Fruit fly (Drosophila melanogaster) whole organism, embryonic: Measurements from ENCODE around the gene sni.

Experiments
- Ada2b ChIP-seq: fragments of 200-800 bp; sonication (Bioruptor generic); IDR thresholded peaks from 2 replicates; pipeline ENCODE4 v1.3.6; 2022; ENCODE audit warnings: missing biosample characterization, missing genetic modification characterization
- CG10979 ChIP-seq: fragments of 200-800 bp; sonication (Bioruptor generic); optimal IDR thresholded peaks from 2 replicates; lab custom pipeline; 2018; ENCODE audit warnings: missing biosample characterization, mild to moderate bottlenecking, missing genetic modification characterization, moderate library complexity
- CG12391 ChIP-seq: fragments of 200-800 bp; sonication (Bioruptor generic); optimal IDR thresholded peaks from 3 replicates; lab custom pipeline; 2018; ENCODE audit warnings: missing biosample characterization, mild to moderate bottlenecking, missing genetic modification characterization, moderate library complexity
- CG13894 ChIP-seq: fragments of 200-800 bp; sonication (Bioruptor generic); optimal IDR thresholded peaks from 3 replicates; lab custom pipeline; 2018; ENCODE audit warnings: missing biosample characterization, mild to moderate bottlenecking, missing genetic modification characterization, moderate library complexity
- CG14667 ChIP-seq: fragments of 200-800 bp; sonication (Bioruptor generic); IDR thresholded peaks from 2 replicates; pipeline ENCODE4 v1.3.6; 2022; ENCODE audit warnings: missing biosample characterization, missing genetic modification characterization
- CG15514 ChIP-seq: fragments of 200-800 bp; sonication (Bioruptor generic); optimal IDR thresholded peaks from 3 replicates; lab custom pipeline; 2017; ENCODE audit warnings: missing biosample characterization, missing genetic modification characterization, mild to moderate bottlenecking, moderate library complexity, missing genetic modification reagents
- CG16779 ChIP-seq: fragments of 200-800 bp; sonication (Bioruptor generic); IDR thresholded peaks from 2 replicates; pipeline ENCODE4 v1.3.6; 2022; ENCODE audit warnings: missing biosample characterization, missing genetic modification characterization
- CG17385 ChIP-seq: fragments of 200-800 bp; sonication (Bioruptor generic); optimal IDR thresholded peaks from 3 replicates; lab custom pipeline; 2018; ENCODE audit warnings: missing biosample characterization, mild to moderate bottlenecking, missing genetic modification characterization
- CG17612 ChIP-seq: fragments of 200-800 bp; sonication (Bioruptor generic); IDR thresholded peaks from 2 replicates; pipeline ENCODE4 v1.3.6; 2022; ENCODE audit warnings: missing biosample characterization, missing genetic modification characterization
- CG18599 ChIP-seq: fragments of 200-800 bp; sonication (Bioruptor generic); optimal IDR thresholded peaks from 3 replicates; lab custom pipeline; 2017; ENCODE audit warnings: missing biosample characterization, missing genetic modification characterization, mild to moderate bottlenecking, moderate library complexity, missing genetic modification reagents
- CG2712 ChIP-seq: fragments of 200-800 bp; optimal IDR thresholded peaks from 3 replicates; lab custom pipeline; 2019; ENCODE audit warnings: missing biosample characterization, mild to moderate bottlenecking, missing genetic modification characterization, moderate library complexity
- CG2875 ChIP-seq: fragments of 200-800 bp; sonication (Bioruptor generic); optimal IDR thresholded peaks from 2 replicates; lab custom pipeline; 2017; ENCODE audit warnings: missing biosample characterization, mild to moderate bottlenecking, missing genetic modification characterization, missing genetic modification reagents
- CG30403 ChIP-seq: fragments of 200-800 bp; sonication (Bioruptor generic); optimal IDR thresholded peaks from 3 replicates; lab custom pipeline; 2016; ENCODE audit warnings: missing biosample characterization, missing genetic modification characterization
- CG3065 ChIP-seq: fragments of 200-800 bp; sonication (Bioruptor generic); optimal IDR thresholded peaks from 2 replicates; lab custom pipeline; 2016; ENCODE audit warnings: missing biosample characterization, missing genetic modification characterization
- CG33213 ChIP-seq: fragments of 200-800 bp; sonication (Bioruptor generic); optimal IDR thresholded peaks from 3 replicates; lab custom pipeline; 2016; ENCODE audit warnings: missing biosample characterization, missing genetic modification characterization
- CG34224 ChIP-seq: fragments of 200-800 bp; sonication (Bioruptor generic); IDR thresholded peaks from 3 replicates; pipeline ENCODE4 v1.3.6; 2022; ENCODE audit warnings: missing biosample characterization, missing genetic modification characterization; ENCODE audit not compliant: partially characterized antibody
- CG7839 ChIP-seq: fragments of 200-800 bp; sonication (Bioruptor generic); optimal IDR thresholded peaks from 3 replicates; lab custom pipeline; 2018; ENCODE audit warnings: missing biosample characterization, mild to moderate bottlenecking, missing genetic modification characterization, moderate library complexity
- CG8765 ChIP-seq: fragments of 200-800 bp; sonication (Bioruptor generic); IDR thresholded peaks from 2 replicates; pipeline ENCODE4 v1.3.6; 2022; ENCODE audit warnings: missing biosample characterization, missing genetic modification characterization
- CTCF ChIP-seq: fragments of 200-800 bp; sonication (Bioruptor generic); optimal IDR thresholded peaks from 2 replicates; lab custom pipeline; 2017; ENCODE audit warnings: missing biosample characterization, mild to moderate bottlenecking, missing genetic modification characterization, moderate library complexity
- Dip3 ChIP-seq: fragments of 200-800 bp; sonication (Bioruptor generic); optimal IDR thresholded peaks from 3 replicates; lab custom pipeline; 2016; ENCODE audit warnings: missing biosample characterization, missing genetic modification characterization
- Dp ChIP-seq: fragments of 200-800 bp; sonication (Bioruptor generic); optimal IDR thresholded peaks from 2 replicates; lab custom pipeline; 2018; ENCODE audit warnings: missing biosample characterization, mild to moderate bottlenecking, missing genetic modification characterization, moderate library complexity
- Drgx ChIP-seq: fragments of 200-800 bp; sonication (Bioruptor generic); IDR thresholded peaks from 2 replicates; pipeline ENCODE4 v1.3.6; 2022; ENCODE audit warnings: missing biosample characterization, missing genetic modification characterization
- Ets65A ChIP-seq: fragments of 200-800 bp; sonication (Bioruptor generic); peaks from one replicate; lab custom pipeline; 2016; ENCODE audit warnings: missing biosample characterization, missing genetic modification characterization
- Fer2 ChIP-seq: fragments of 200-800 bp; sonication (Bioruptor generic); optimal IDR thresholded peaks from 2 replicates; lab custom pipeline; 2018; ENCODE audit warnings: missing biosample characterization, mild to moderate bottlenecking, missing genetic modification characterization, moderate library complexity
- HLH54F ChIP-seq: fragments of 200-800 bp; sonication (Bioruptor generic); optimal IDR thresholded peaks from 3 replicates; lab custom pipeline; 2016; ENCODE audit warnings: missing biosample characterization, missing genetic modification characterization
- Hmr ChIP-seq: fragments of 200-800 bp; sonication (Bioruptor generic); optimal IDR thresholded peaks from 3 replicates; lab custom pipeline; 2017; ENCODE audit warnings: mild to moderate bottlenecking, missing biosample characterization, missing genetic modification reagents, missing genetic modification characterization
- Optix ChIP-seq: fragments of 200-800 bp; sonication (Bioruptor generic); IDR thresholded peaks from 3 replicates; pipeline ENCODE4 v1.3.6; 2022; ENCODE audit warnings: missing biosample characterization, missing genetic modification characterization
- Ptx1 ChIP-seq: fragments of 200-800 bp; sonication (Bioruptor generic); IDR thresholded peaks from 2 replicates; pipeline ENCODE4 v1.3.6; 2022; ENCODE audit warnings: missing biosample characterization, missing genetic modification characterization
- Scr ChIP-seq: fragments of 200-800 bp; sonication (Bioruptor generic); IDR thresholded peaks from 2 replicates; pipeline ENCODE4 v1.3.6; 2022; ENCODE audit warnings: missing biosample characterization, missing genetic modification characterization; ENCODE audit not compliant: partially characterized antibody
- Side ChIP-seq: fragments of 200-800 bp; sonication (Bioruptor generic); optimal IDR thresholded peaks from 2 replicates; lab custom pipeline; 2016; ENCODE audit warnings: missing biosample characterization, missing genetic modification characterization
- Ssrp ChIP-seq: fragments of 200-800 bp; sonication (Bioruptor generic); optimal IDR thresholded peaks from 2 replicates; lab custom pipeline; 2018; ENCODE audit warnings: missing biosample characterization, mild to moderate bottlenecking, missing genetic modification characterization, moderate library complexity
- az2 ChIP-seq: fragments of 200-800 bp; sonication (Bioruptor generic); optimal IDR thresholded peaks from 3 replicates; lab custom pipeline; 2016; ENCODE audit warnings: missing biosample characterization, missing genetic modification characterization
- bsh ChIP-seq, 2 experiments: fragments of 200-800 bp; sonication (Bioruptor generic); optimal IDR thresholded peaks; 2 replicates each; lab custom pipeline; 2017 to 2018; ENCODE audit warnings: mild to moderate bottlenecking in 2 of 2, missing biosample characterization in 2 of 2, missing genetic modification characterization in 2 of 2, moderate library complexity in 1 of 2
- corto ChIP-seq: fragments of 200-800 bp; sonication (Bioruptor generic); optimal IDR thresholded peaks from 2 replicates; lab custom pipeline; 2016; ENCODE audit warnings: missing biosample characterization, mild to moderate bottlenecking, missing genetic modification characterization, moderate library complexity
- dpn ChIP-seq, 2 experiments: fragments of 200-800 bp; sonication (Bioruptor generic); optimal IDR thresholded peaks; 3 replicates each; lab custom pipeline; 2016; ENCODE audit warnings: missing biosample characterization in 2 of 2, missing genetic modification characterization in 2 of 2
- exex ChIP-seq: fragments of 200-800 bp; sonication (Bioruptor generic); optimal IDR thresholded peaks from 4 replicates; lab custom pipeline; 2018; ENCODE audit warnings: missing biosample characterization, mild to moderate bottlenecking, missing genetic modification characterization, moderate library complexity
- gro ChIP-seq: fragments of 200-800 bp; sonication (Bioruptor generic); optimal IDR thresholded peaks from 2 replicates; lab custom pipeline; 2016; ENCODE audit warnings: missing biosample characterization, missing genetic modification characterization
- hbn ChIP-seq: fragments of 200-800 bp; sonication (Bioruptor generic); IDR thresholded peaks from 2 replicates; pipeline ENCODE4 v1.3.6; 2022; ENCODE audit warnings: missing biosample characterization, missing genetic modification characterization; ENCODE audit not compliant: partially characterized antibody
- hkb ChIP-seq, 2 experiments: fragments of 200-800 bp in 1 of 2; fragments of >200 bp in 1 of 2; sonication (Bioruptor generic) in 1 of 2; IDR thresholded peaks in 1 of 2; optimal IDR thresholded peaks in 1 of 2; 2 replicates each; pipeline versions ENCODE4 v1.3.6 to Lab custom; 2017 to 2022; ENCODE audit warnings: missing biosample characterization in 1 of 2, missing genetic modification characterization in 1 of 2
- lbe ChIP-seq: fragments of 200-800 bp; sonication (Bioruptor generic); optimal IDR thresholded peaks from 2 replicates; lab custom pipeline; 2016; ENCODE audit warnings: missing biosample characterization, mild to moderate bottlenecking, missing genetic modification characterization
- lmd ChIP-seq: fragments of 200-800 bp; sonication (Bioruptor generic); IDR thresholded peaks from 2 replicates; pipeline ENCODE4 v1.3.6; 2022; ENCODE audit warnings: missing biosample characterization, missing genetic modification characterization
- lola ChIP-seq, 3 experiments: fragments of >200 bp in 2 of 3; fragments of 200-800 bp in 1 of 3; sonication (Bioruptor generic) in 1 of 3; optimal IDR thresholded peaks; 2 replicates each; lab custom pipeline; 2017 to 2019; ENCODE audit warnings: missing biosample characterization in 3 of 3, missing genetic modification characterization in 3 of 3, mild to moderate bottlenecking in 1 of 3, moderate library complexity in 1 of 3
- mam ChIP-seq: fragments of 200-800 bp; sonication (Bioruptor generic); optimal IDR thresholded peaks from 3 replicates; lab custom pipeline; 2016; ENCODE audit warnings: missing biosample characterization, missing genetic modification characterization
- run ChIP-seq: fragments of 200-800 bp; sonication (Bioruptor generic); optimal IDR thresholded peaks from 3 replicates; lab custom pipeline; 2018; ENCODE audit warnings: missing biosample characterization, mild to moderate bottlenecking, missing genetic modification characterization
- shn ChIP-seq: fragments of 200-800 bp; sonication (Bioruptor generic); optimal IDR thresholded peaks from 3 replicates; lab custom pipeline; 2016; ENCODE audit warnings: missing biosample characterization, missing genetic modification characterization
- sug ChIP-seq: fragments of 200-800 bp; optimal IDR thresholded peaks from 2 replicates; lab custom pipeline; 2019; ENCODE audit warnings: missing biosample characterization, mild to moderate bottlenecking, missing genetic modification characterization, moderate library complexity
- unpg ChIP-seq: fragments of 200-800 bp; sonication (Bioruptor generic); optimal IDR thresholded peaks from 3 replicates; lab custom pipeline; 2018; ENCODE audit warnings: missing biosample characterization, mild to moderate bottlenecking, missing genetic modification characterization, moderate library complexity

The sni gene

DNA sequence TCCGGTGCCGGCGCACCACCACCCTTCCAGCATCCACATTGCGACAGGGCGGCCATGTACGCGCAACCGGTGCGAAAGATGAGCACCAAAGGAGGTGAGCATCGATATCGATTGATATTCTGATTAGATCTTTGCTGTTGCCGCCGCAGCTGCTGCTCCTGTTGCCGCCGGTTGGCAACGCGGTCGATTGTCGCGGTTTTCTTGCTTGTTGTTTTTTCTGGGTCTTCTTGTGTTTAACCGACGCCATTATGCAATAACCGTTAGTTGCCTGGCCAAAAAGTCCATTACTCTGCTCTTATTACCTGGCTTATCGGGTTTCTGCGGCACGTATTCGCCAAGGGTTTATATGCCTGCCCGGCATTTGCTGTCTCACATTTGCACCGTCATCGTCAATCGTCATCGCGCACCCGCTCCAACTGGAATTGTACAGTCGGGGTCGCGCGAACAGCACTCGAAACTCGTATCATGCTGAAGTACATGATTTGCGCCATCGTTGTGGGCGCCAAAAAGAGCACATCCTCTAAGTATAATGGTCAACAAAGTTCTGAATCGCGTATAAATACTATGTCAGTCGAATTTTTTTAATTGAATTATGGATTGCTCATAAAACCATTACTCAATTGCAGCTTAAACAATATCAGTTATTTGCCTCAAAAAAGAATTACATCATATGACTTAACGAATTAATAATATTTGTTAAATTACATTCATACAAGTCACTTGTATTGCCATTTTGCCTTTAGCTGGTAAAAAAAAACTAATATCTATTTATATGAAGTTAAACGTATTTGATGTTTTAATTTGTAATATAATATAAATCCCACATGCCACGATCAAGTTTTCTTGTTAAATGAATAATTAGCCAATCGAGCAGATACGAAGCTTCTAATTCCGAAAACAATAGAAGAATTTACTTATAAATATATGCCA lies at the start of gene sni (continued):
- TF ChIP-seq HLH54F (GFP tag; lab: Kevin White, UChicago) (no peak), Ets65A (peak; percentile 81), Dp (GFP tag; lab: Kevin White, UChicago) (no peak), CG10979 (tag; lab: Kevin White, UChicago) (peak; percentile 17), lbe (no peak), Ssrp (no peak), Ada2b (GFP tag; lab: Robert Waterston, UW) (no peak), unpg (peak; percentile 1), CG17612 (GFP tag; lab: Robert Waterston, UW) (no peak), exex (tag; lab: Kevin White, UChicago) (no peak), lola (GFP tag; optimal IDR thresholded peaks at IDR 0.05; lab: Kevin White, UChicago) (no peak), CG30403 (GFP tag; lab: Kevin White, UChicago) (peak; percentile 9), CG15514 (GFP tag; lab: Kevin White, UChicago) (peak; percentile 45), CG7839 (peak; percentile 54), gro (no peak), CG34224 (GFP tag; lab: Robert Waterston, UW) (peak; percentile 14; the same call in 1 of the 3 replicates), Ptx1 (GFP tag; lab: Robert Waterston, UW) (0 out of 2 replicates have a peak, but pooled peaks have one; percentile 15), Dip3 (GFP tag; lab: Kevin White, UChicago) (no peak), dpn (GFP tag; optimal IDR thresholded peaks at IDR 0.05; lab: Kevin White, UChicago) (peak in 1 of 2 experiments; percentile 39), Hmr (GFP tag; lab: Kevin White, UChicago) (peak; percentile 13), shn (GFP tag; lab: Kevin White, UChicago) (no peak), hkb (optimal IDR thresholded peaks at IDR 0.05; lab: Kevin White, UChicago) (no peak), hkb (GFP tag; IDR thresholded peaks at IDR 0.05; lab: Robert Waterston, UW) (0 out of 2 replicates have a peak, but pooled peaks have one; percentile 36), sug (tag; lab: Kevin White, UChicago) (peak; percentile 17), corto (no peak), bsh (GFP tag; optimal IDR thresholded peaks at IDR 0.05; lab: Kevin White, UChicago) (no peak), Fer2 (tag; lab: Kevin White, UChicago) (no peak), lmd (GFP tag; lab: Robert Waterston, UW) (peak; percentile 15; the same call in 1 of the 2 replicates), Scr (GFP tag; lab: Robert Waterston, UW) (peak; percentile 49), CG13894 (tag; lab: Kevin White, UChicago) (no peak), Drgx (peak; percentile 69), mam (GFP tag; lab: Kevin White, UChicago) (peak; percentile 13), CG33213 (GFP tag; lab: Kevin White, UChicago) (no peak), Side (GFP tag; lab: Kevin White, UChicago) (peak; percentile 12), CTCF (GFP tag; lab: Kevin White, UChicago) (no peak), az2 (GFP tag; lab: Kevin White, UChicago) (peak; percentile 6), Optix (GFP tag; lab: Robert Waterston, UW) (no peak), hbn (GFP tag; lab: Robert Waterston, UW) (no peak), CG17385 (GFP tag; lab: Kevin White, UChicago) (peak; percentile 20), CG16779 (no peak), CG18599 (GFP tag; lab: Kevin White, UChicago) (peak; percentile 14), CG8765 (GFP tag; lab: Robert Waterston, UW) (no peak), CG2712 (tag; lab: Kevin White, UChicago) (peak; percentile 11), CG2875 (GFP tag; lab: Kevin White, UChicago) (no peak), CG3065 (GFP tag; lab: Kevin White, UChicago) (no peak), run (tag; lab: Kevin White, UChicago) (no peak), CG14667 (GFP tag; lab: Robert Waterston, UW) (no peak), CG12391 (tag; lab: Kevin White, UChicago) (peak; percentile 19)
